Worm (Caenorhabditis elegans) whole organism, young adult: Measurements from ENCODE around the gene mrps-24.

Experiments used
- F39B2.1 ChIP-seq: fragments of 200-800 bp; sonication (Bioruptor generic); IDR thresholded peaks from 2 replicates; pipeline ENCODE4 v1.3.6; 2022; ENCODE audit warnings: missing genetic modification reagents, missing genetic modification characterization, missing compliant biosample characterization
- F49E8.2 ChIP-seq: sonication (generic microtip); optimal IDR thresholded peaks from 3 replicates; lab custom pipeline; 2017; ENCODE audit warnings: missing genetic modification characterization, mild to moderate bottlenecking, missing compliant biosample characterization, antibody characterized with exemption, moderate library complexity; ENCODE audit not compliant: insufficient read depth
- K11D2.4 ChIP-seq: fragments of 200-800 bp; sonication (Bioruptor generic); IDR thresholded peaks from 2 replicates; pipeline ENCODE4 v1.3.6; 2022; ENCODE audit warnings: missing genetic modification reagents, missing genetic modification characterization, missing compliant biosample characterization
- ceh-27 ChIP-seq: fragments of 200-800 bp; sonication (Bioruptor generic); optimal IDR thresholded peaks from 2 replicates; lab custom pipeline; 2018; ENCODE audit warnings: mild to moderate bottlenecking, missing genetic modification characterization, moderate library complexity, missing compliant biosample characterization
- egl-18 ChIP-seq: fragments of 200-800 bp; sonication (Bioruptor generic); IDR thresholded peaks from 2 replicates; pipeline ENCODE4 v1.3.6; 2022; ENCODE audit warnings: missing genetic modification reagents, missing genetic modification characterization, missing compliant biosample characterization
- gei-17 ChIP-seq: fragments of 200-800 bp; sonication (Bioruptor generic); optimal IDR thresholded peaks from 2 replicates; lab custom pipeline; 2018; ENCODE audit warnings: mild to moderate bottlenecking, missing genetic modification characterization, missing compliant biosample characterization
- lin-54 ChIP-seq: fragments of 200-800 bp; sonication (Bioruptor generic); optimal IDR thresholded peaks from 2 replicates; lab custom pipeline; 2018; ENCODE audit warnings: mild to moderate bottlenecking, missing genetic modification characterization, missing compliant biosample characterization
- madf-8 ChIP-seq: fragments of 200-800 bp; sonication (Bioruptor generic); conservative IDR thresholded peaks from 2 replicates; pipeline ENCODE4 v1.3.6; 2022; ENCODE audit warnings: missing genetic modification reagents, missing genetic modification characterization, missing compliant biosample characterization
- mcd-1 ChIP-seq: fragments of 200-800 bp; sonication (Bioruptor generic); IDR thresholded peaks from 2 replicates; pipeline ENCODE4 v1.3.6; 2022; ENCODE audit warnings: missing genetic modification reagents, missing genetic modification characterization, missing compliant biosample characterization
- nfya-1 ChIP-seq: sonication (generic microtip); optimal IDR thresholded peaks from 2 replicates; lab custom pipeline; 2017; ENCODE audit warnings: antibody characterized with exemption, missing compliant biosample characterization, missing genetic modification characterization, borderline replicate concordance; ENCODE audit not compliant: insufficient read depth
- pha-4 ChIP-seq: fragments of 150-350 bp; sonication (generic microtip); optimal IDR thresholded peaks from 2 replicates; lab custom pipeline; 2014; ENCODE audit warnings: missing biosample characterization, missing genetic modification reagents, missing genetic modification characterization
- tbx-9 ChIP-seq: sonication (generic microtip); optimal IDR thresholded peaks from 2 replicates; lab custom pipeline; 2016; ENCODE audit warnings: borderline replicate concordance, missing genetic modification characterization, inconsistent platforms, missing compliant biosample characterization
- ztf-18 ChIP-seq: sonication (generic microtip); optimal IDR thresholded peaks from 2 replicates; lab custom pipeline; 2016; ENCODE audit warnings: missing genotype, mild to moderate bottlenecking, missing genetic modification characterization, missing compliant biosample characterization

- TF ChIP-seq K11D2.4 (no peak), madf-8 (GFP tag; lab: Robert Waterston, UW) (no peak), egl-18 (GFP tag; lab: Robert Waterston, UW) (no peak), F49E8.2 (tag; lab: Kevin White, UChicago) (no peak), tbx-9 (tag; lab: Kevin White, UChicago) (no peak), mcd-1 (GFP tag; lab: Robert Waterston, UW) (no peak), lin-54 (GFP tag; lab: Kevin White, UChicago) (no peak), ztf-18 (tag; lab: Kevin White, UChicago) (no peak), nfya-1 (tag; lab: Kevin White, UChicago) (no peak), ceh-27 (GFP tag; lab: Kevin White, UChicago) (no peak), pha-4 (no peak), gei-17 (GFP tag; lab: Kevin White, UChicago) (no peak), F39B2.1 (GFP tag; lab: Robert Waterston, UW) (no peak)
Observed at ce11 chrIV:7753108-7753507, 43.3 kb downstream of the mrps-24 start, which contains the start of gene col-14.
